Fruit fly (Drosophila melanogaster) whole organism, wandering third instar larva: ENCODE measurements around the gene DEF8.

Source experiments
- Abd-B ChIP-seq: fragments of >200 bp; optimal IDR thresholded peaks from 2 replicates; lab custom pipeline; 2017; ENCODE audit warnings: missing biosample characterization, missing genetic modification characterization
- CG32264 ChIP-seq: fragments of 200-800 bp; sonication (Bioruptor generic); optimal IDR thresholded peaks from 2 replicates; lab custom pipeline; 2016; ENCODE audit warnings: missing biosample characterization, missing genetic modification characterization
- CG9705 ChIP-seq: fragments of 200-800 bp; sonication (Bioruptor generic); optimal IDR thresholded peaks from 2 replicates; lab custom pipeline; 2018; ENCODE audit warnings: missing biosample characterization, mild to moderate bottlenecking, missing genetic modification characterization
- CrebA ChIP-seq: fragments of 200-800 bp; sonication (Bioruptor generic); optimal IDR thresholded peaks from 2 replicates; lab custom pipeline; 2016; ENCODE audit warnings: missing biosample characterization, mild to moderate bottlenecking, missing genetic modification characterization, borderline replicate concordance
- Dfd ChIP-seq: fragments of >200 bp; optimal IDR thresholded peaks from 2 replicates; lab custom pipeline; 2017; ENCODE audit warnings: missing biosample characterization, missing genetic modification characterization
- GATAd ChIP-seq: sonication (Bioruptor generic); optimal IDR thresholded peaks from 2 replicates; lab custom pipeline; 2016; ENCODE audit warnings: missing biosample characterization, missing genetic modification characterization
- HLH106 ChIP-seq: fragments of 200-800 bp; optimal IDR thresholded peaks from 3 replicates; lab custom pipeline; 2019; ENCODE audit warnings: missing biosample characterization, mild to moderate bottlenecking, missing genetic modification characterization, moderate library complexity
- Hr78 ChIP-seq: fragments of >200 bp; optimal IDR thresholded peaks from 2 replicates; lab custom pipeline; 2017; ENCODE audit warnings: missing biosample characterization, missing genetic modification characterization
- Hr83 ChIP-seq: fragments of 200-300 bp; sonication (Bioruptor generic); optimal IDR thresholded peaks from 2 replicates; lab custom pipeline; 2016; ENCODE audit warnings: missing biosample characterization, mild to moderate bottlenecking, missing genetic modification characterization, moderate library complexity; ENCODE audit not compliant: poor library complexity, severe bottlenecking
- Jra ChIP-seq: sonication (Bioruptor generic); optimal IDR thresholded peaks from 2 replicates; lab custom pipeline; 2016; ENCODE audit warnings: missing biosample characterization, missing genetic modification characterization
- Mio ChIP-seq: sonication (Bioruptor generic); optimal IDR thresholded peaks from 2 replicates; lab custom pipeline; 2016; ENCODE audit warnings: missing biosample characterization, missing genetic modification characterization
- Myc ChIP-seq: fragments of >200 bp; optimal IDR thresholded peaks from 2 replicates; lab custom pipeline; 2017
- N ChIP-seq: fragments of >200 bp; optimal IDR thresholded peaks from 2 replicates; lab custom pipeline; 2018; ENCODE audit warnings: missing biosample characterization, missing external identifiers, missing genetic modification characterization
- OdsH ChIP-seq: fragments of 200-800 bp; sonication (Bioruptor generic); optimal IDR thresholded peaks from 2 replicates; lab custom pipeline; 2016; ENCODE audit warnings: missing biosample characterization, mild to moderate bottlenecking, missing genetic modification characterization
- Rel ChIP-seq, 2 experiments: fragments of 200-800 bp; sonication (Bioruptor generic) in 1 of 2; optimal IDR thresholded peaks; 2 replicates in 1 of 2; 3 replicates in 1 of 2; lab custom pipeline; 2016 to 2019; ENCODE audit warnings: mild to moderate bottlenecking in 2 of 2, missing biosample characterization in 2 of 2, missing genetic modification characterization in 2 of 2, moderate library complexity in 1 of 2
- Sp1 ChIP-seq: fragments of 200-800 bp; sonication (Bioruptor generic); optimal IDR thresholded peaks from 3 replicates; lab custom pipeline; 2019; ENCODE audit warnings: missing biosample characterization, mild to moderate bottlenecking, missing genetic modification characterization, moderate library complexity
- Vsx2 ChIP-seq: fragments of 200-300, 225-300 bp; sonication (Bioruptor generic); optimal IDR thresholded peaks from 2 replicates; lab custom pipeline; 2018; ENCODE audit warnings: missing biosample characterization, missing genetic modification characterization; ENCODE audit not compliant: partially characterized antibody
- br ChIP-seq: fragments of 200-800 bp; sonication (Bioruptor generic); optimal IDR thresholded peaks from 2 replicates; lab custom pipeline; 2016; ENCODE audit warnings: missing biosample characterization, missing genetic modification characterization
- brk ChIP-seq: fragments of 200-800 bp; sonication (Bioruptor generic); optimal IDR thresholded peaks from 2 replicates; lab custom pipeline; 2016; ENCODE audit warnings: missing biosample characterization, mild to moderate bottlenecking, missing genetic modification characterization
- dl ChIP-seq, 2 experiments: fragments of 175-275, 200-275 bp in 1 of 2; fragments of 200-275 bp in 1 of 2; sonication (Bioruptor generic); optimal IDR thresholded peaks; lab custom pipeline; 2018; ENCODE audit warnings: mild to moderate bottlenecking in 2 of 2, missing biosample characterization in 2 of 2, missing genetic modification characterization in 2 of 2, moderate library complexity in 2 of 2; ENCODE audit not compliant: partially characterized antibody in 2 of 2, insufficient read depth in 1 of 2
- dmrt93B ChIP-seq: fragments of 200-800 bp; sonication (Bioruptor generic); optimal IDR thresholded peaks from 2 replicates; lab custom pipeline; 2018; ENCODE audit warnings: missing biosample characterization, mild to moderate bottlenecking, missing genetic modification characterization
- dsf ChIP-seq: sonication (Bioruptor generic); optimal IDR thresholded peaks from 2 replicates; lab custom pipeline; 2016; ENCODE audit warnings: missing biosample characterization, missing genetic modification characterization, borderline replicate concordance
- ey ChIP-seq: fragments of 200-800 bp; sonication (Bioruptor generic); optimal IDR thresholded peaks from 2 replicates; lab custom pipeline; 2016; ENCODE audit warnings: missing biosample characterization, missing genetic modification characterization
- foxo ChIP-seq, 2 experiments: fragments of 200-800 bp; sonication (Bioruptor generic); optimal IDR thresholded peaks; 2 replicates in 1 of 2; 3 replicates in 1 of 2; lab custom pipeline; 2016 to 2017; ENCODE audit warnings: missing biosample characterization in 2 of 2, missing genetic modification characterization in 2 of 2
- fru ChIP-seq: fragments of 200-800 bp; sonication (Bioruptor generic); optimal IDR thresholded peaks from 3 replicates; lab custom pipeline; 2016; ENCODE audit warnings: missing biosample characterization, mild to moderate bottlenecking, missing genetic modification characterization
- h ChIP-seq: fragments of 200-800 bp; sonication (Bioruptor generic); optimal IDR thresholded peaks from 3 replicates; lab custom pipeline; 2016; ENCODE audit warnings: missing biosample characterization, mild to moderate bottlenecking, missing genetic modification characterization
- jim ChIP-seq: fragments of 175-275, 200-325 bp; sonication (Bioruptor generic); optimal IDR thresholded peaks from 2 replicates; lab custom pipeline; 2016; ENCODE audit warnings: missing biosample characterization, mild to moderate bottlenecking, missing genetic modification characterization
- lola ChIP-seq: fragments of >200 bp; optimal IDR thresholded peaks from 2 replicates; lab custom pipeline; 2017; ENCODE audit warnings: missing biosample characterization, missing genetic modification characterization
- pan ChIP-seq: fragments of >200 bp; optimal IDR thresholded peaks from 2 replicates; lab custom pipeline; 2017
- psq ChIP-seq: fragments of 200-800 bp; sonication (Bioruptor generic); optimal IDR thresholded peaks from 3 replicates; lab custom pipeline; 2017; ENCODE audit warnings: missing biosample characterization, mild to moderate bottlenecking, missing genetic modification characterization, moderate library complexity
- rgr ChIP-seq: fragments of 200-800 bp; sonication (Bioruptor generic); optimal IDR thresholded peaks from 3 replicates; lab custom pipeline; 2016; ENCODE audit warnings: missing biosample characterization, mild to moderate bottlenecking, missing genetic modification characterization
- sage ChIP-seq: fragments of 200-800 bp; sonication (Bioruptor generic); optimal IDR thresholded peaks from 2 replicates; lab custom pipeline; 2016; ENCODE audit warnings: missing biosample characterization, mild to moderate bottlenecking, missing genetic modification characterization
- sv ChIP-seq: fragments of 200-800 bp; sonication (Bioruptor generic); optimal IDR thresholded peaks from 3 replicates; lab custom pipeline; 2016; ENCODE audit warnings: missing biosample characterization, missing genetic modification characterization
- tai ChIP-seq: sonication (Bioruptor generic); optimal IDR thresholded peaks from 2 replicates; lab custom pipeline; 2016; ENCODE audit warnings: missing biosample characterization, missing genetic modification characterization
- usp ChIP-seq: fragments of >200 bp; optimal IDR thresholded peaks from 2 replicates; lab custom pipeline; 2017; ENCODE audit warnings: missing biosample characterization, missing genetic modification characterization
- woc ChIP-seq: sonication (Bioruptor generic); optimal IDR thresholded peaks from 2 replicates; lab custom pipeline; 2016; ENCODE audit warnings: missing biosample characterization, mild to moderate bottlenecking, missing genetic modification characterization

Gene DEF8

DNA sequence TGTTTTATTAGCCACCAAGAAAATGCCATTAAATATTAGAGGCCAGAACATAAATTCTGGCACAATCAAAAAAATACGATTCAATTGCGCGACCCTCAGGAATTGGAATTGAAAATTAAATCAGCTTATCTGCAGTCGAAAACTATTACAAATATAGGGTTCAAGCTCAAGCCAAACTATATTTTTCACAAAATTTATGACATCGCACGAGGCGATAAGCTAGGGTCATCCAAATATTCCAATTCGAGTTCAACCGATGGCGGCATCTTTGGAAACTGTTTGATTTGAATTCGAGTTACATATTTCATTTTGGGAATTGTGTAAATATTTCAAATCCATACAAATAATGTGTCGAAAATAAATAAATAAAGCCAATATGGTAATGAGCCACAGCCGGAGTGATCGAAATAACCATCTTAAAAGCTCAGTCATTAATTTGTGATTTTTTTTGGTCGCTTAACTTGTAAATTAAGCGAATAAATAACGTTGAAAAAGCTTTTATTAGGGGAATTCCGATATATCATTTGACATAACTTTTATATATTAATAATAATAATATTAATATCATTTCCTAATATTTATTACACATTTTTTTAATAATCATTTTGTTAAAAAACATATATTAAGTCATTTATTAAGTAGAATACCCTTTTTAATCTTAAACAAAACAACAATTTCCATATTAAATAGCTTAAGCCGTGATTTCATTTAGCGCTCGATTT lies 46.8 kb upstream of the DEF8 start:
- no peak for TF ChIP-seq Mio (GFP tag; lab: Kevin White, UChicago)
- no peak for TF ChIP-seq OdsH
- no peak for TF ChIP-seq pan
- no peak for TF ChIP-seq Hr83 (GFP tag; lab: Kevin White, UChicago)
- TF ChIP-seq lola (GFP tag; lab: Kevin White, UChicago), result no peak
- no peak for TF ChIP-seq N
- TF ChIP-seq foxo (GFP tag; optimal IDR thresholded peaks at IDR 0.05; lab: Kevin White, UChicago), result no peak
- TF ChIP-seq br (GFP tag; lab: Kevin White, UChicago), result no peak
- no peak for TF ChIP-seq dmrt93B (GFP tag; lab: Kevin White, UChicago)
- TF ChIP-seq rgr (GFP tag; lab: Kevin White, UChicago), result no peak

DNA sequence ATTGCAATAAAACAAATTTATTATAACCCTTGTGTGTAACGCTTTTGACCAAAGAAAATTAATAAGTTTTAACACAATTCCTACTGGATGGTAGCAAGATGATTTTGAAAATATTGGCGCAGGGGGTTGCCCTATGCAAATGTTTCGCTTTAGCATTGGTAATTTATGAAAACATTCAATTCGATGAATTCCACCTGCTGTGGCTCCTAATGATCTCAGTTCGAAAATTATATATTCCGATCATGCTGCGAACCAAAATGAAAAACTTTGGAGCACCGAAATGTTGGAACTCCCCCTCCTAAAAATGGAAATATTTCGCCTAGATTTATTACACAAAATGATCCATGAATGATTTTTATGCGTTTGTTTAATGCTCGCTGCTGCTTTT lies 46.3 kb upstream of the DEF8 start:
- TF ChIP-seq foxo (GFP tag; optimal IDR thresholded peaks at IDR 0.05; lab: Kevin White, UChicago), result no peak
- TF ChIP-seq brk (GFP tag; lab: Kevin White, UChicago), result no peak
- TF ChIP-seq Dfd (GFP tag; lab: Kevin White, UChicago), result no peak
- TF ChIP-seq sv, result no peak
- no peak for TF ChIP-seq CG9705 (GFP tag; lab: Kevin White, UChicago)
- no peak for TF ChIP-seq Abd-B (GFP tag; lab: Kevin White, UChicago)
- no peak for TF ChIP-seq sage (GFP tag; lab: Kevin White, UChicago)
- TF ChIP-seq Hr78, result no peak
- no peak for TF ChIP-seq rgr (GFP tag; lab: Kevin White, UChicago)
- TF ChIP-seq Vsx2 (GFP tag; lab: Kevin White, UChicago), result no peak
- no peak for TF ChIP-seq GATAd
- TF ChIP-seq N, result no peak
- TF ChIP-seq Sp1 (GFP tag; lab: Kevin White, UChicago), result no peak
- no peak for TF ChIP-seq Rel (GFP tag; optimal IDR thresholded peaks at IDR 0.05; lab: Kevin White, UChicago)
- no peak for TF ChIP-seq Rel (tag; optimal IDR thresholded peaks at IDR 0.05; lab: Kevin White, UChicago)
- no peak for TF ChIP-seq br (GFP tag; lab: Kevin White, UChicago)

DNA sequence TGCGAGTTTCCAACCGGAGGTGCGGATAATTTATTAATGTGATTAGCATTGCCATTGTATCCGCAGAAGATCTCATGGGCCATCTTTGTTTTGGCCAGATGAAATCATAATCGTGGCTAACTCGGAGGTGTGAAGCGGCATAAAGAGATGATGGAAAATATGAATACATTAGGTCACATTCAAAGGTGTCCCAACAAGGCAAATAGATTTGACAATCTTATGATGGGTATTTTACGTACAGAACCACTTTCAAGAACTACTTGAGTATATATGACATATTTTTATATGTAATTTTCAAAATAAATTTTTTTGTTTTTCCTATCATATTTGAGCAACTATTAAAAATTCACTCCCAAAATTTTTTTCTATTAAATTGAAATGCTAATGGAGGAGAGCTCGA lies 43.6 kb upstream of the DEF8 start, which contains the start of gene CG17154:
TSS of gene CG17154 (plus strand) at position 301 of the 400 bp plus-strand sequence.
- TF ChIP-seq GATAd (no peak), usp (GFP tag; lab: Kevin White, UChicago) (no peak), brk (GFP tag; lab: Kevin White, UChicago) (no peak), Abd-B (GFP tag; lab: Kevin White, UChicago) (no peak), CG32264 (GFP tag; lab: Kevin White, UChicago) (no peak), ey (GFP tag; lab: Kevin White, UChicago) (no peak), Dfd (GFP tag; lab: Kevin White, UChicago) (no peak), sv (no peak), Jra (GFP tag; lab: Kevin White, UChicago) (no peak), lola (GFP tag; lab: Kevin White, UChicago) (no peak)

DNA sequence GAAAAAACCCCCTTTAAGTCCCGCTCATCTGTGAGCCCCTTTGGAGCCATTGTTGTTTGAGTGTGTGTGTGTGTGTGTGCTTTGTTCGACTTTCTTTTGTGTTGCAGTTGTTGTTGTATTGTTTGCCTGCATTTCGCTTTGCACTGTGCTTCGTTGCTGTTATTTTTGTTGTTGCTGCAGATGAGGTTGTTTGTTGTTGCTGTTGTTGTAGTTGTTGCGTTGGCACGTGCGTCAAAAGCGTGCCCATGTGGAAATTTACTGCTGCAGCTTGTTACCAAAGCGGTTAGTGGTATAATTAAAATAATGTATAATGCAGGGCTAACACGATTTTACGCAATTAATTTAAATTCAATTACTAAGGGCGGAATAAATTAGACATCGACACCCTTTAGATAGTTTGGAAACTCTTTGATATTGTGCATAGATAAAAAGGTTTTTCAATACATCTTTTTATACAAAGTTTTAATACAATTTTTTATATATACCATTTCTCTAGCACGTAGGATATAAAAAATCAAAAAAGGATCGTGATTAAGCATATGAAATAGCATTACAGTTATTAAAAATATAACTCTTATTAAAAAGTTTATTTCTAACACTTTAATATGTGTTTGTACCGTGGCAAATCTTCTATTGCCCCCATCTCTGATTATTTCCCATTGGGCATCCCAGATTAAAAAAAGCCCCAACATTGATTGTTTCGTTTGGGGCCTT lies 41.6 kb upstream of the DEF8 start:
- peak; percentile 3 for TF ChIP-seq woc (GFP tag; lab: Kevin White, UChicago)
- TF ChIP-seq brk (GFP tag; lab: Kevin White, UChicago), result no peak
- TF ChIP-seq tai (GFP tag; lab: Kevin White, UChicago), result no peak
- TF ChIP-seq dl (GFP tag; optimal IDR thresholded peaks at IDR 0.05; lab: Kevin White, UChicago; ENCODE audit: insufficient read depth in 1 of 2, partially characterized antibody in 2 of 2), result no peak
- peak in 1 of 2 experiments; percentile 23 for TF ChIP-seq foxo (GFP tag; optimal IDR thresholded peaks at IDR 0.05; lab: Kevin White, UChicago)
- no peak for TF ChIP-seq GATAd
- TF ChIP-seq OdsH, result peak; percentile 9
- TF ChIP-seq N, result no peak
- no peak for TF ChIP-seq sage (GFP tag; lab: Kevin White, UChicago)
- TF ChIP-seq pan, result no peak
- TF ChIP-seq br (GFP tag; lab: Kevin White, UChicago), result no peak
- no peak for TF ChIP-seq Hr78
- TF ChIP-seq lola (GFP tag; lab: Kevin White, UChicago), result no peak
- peak; percentile 33 for TF ChIP-seq dmrt93B (GFP tag; lab: Kevin White, UChicago)
- TF ChIP-seq Abd-B (GFP tag; lab: Kevin White, UChicago), result no peak
- no peak for TF ChIP-seq Dfd (GFP tag; lab: Kevin White, UChicago)
- no peak for TF ChIP-seq usp (GFP tag; lab: Kevin White, UChicago)
- no peak for TF ChIP-seq Rel (GFP tag; optimal IDR thresholded peaks at IDR 0.05; lab: Kevin White, UChicago)
- peak; percentile 89 for TF ChIP-seq Rel (tag; optimal IDR thresholded peaks at IDR 0.05; lab: Kevin White, UChicago)
- TF ChIP-seq Hr83 (GFP tag; lab: Kevin White, UChicago), result no peak
- no peak for TF ChIP-seq dsf (GFP tag; lab: Kevin White, UChicago)
- TF ChIP-seq jim, result no peak
- no peak for TF ChIP-seq CG32264 (GFP tag; lab: Kevin White, UChicago)
- peak; percentile 16 for TF ChIP-seq ey (GFP tag; lab: Kevin White, UChicago)
- peak; percentile 25 for TF ChIP-seq h
- TF ChIP-seq psq (GFP tag; lab: Kevin White, UChicago), result peak; percentile 90
- TF ChIP-seq Mio (GFP tag; lab: Kevin White, UChicago), result no peak
- peak; percentile 38 for TF ChIP-seq HLH106 (tag; lab: Kevin White, UChicago)
- TF ChIP-seq Myc (lab: Kevin White, UChicago), result no peak
- no peak for TF ChIP-seq sv
- TF ChIP-seq Sp1 (GFP tag; lab: Kevin White, UChicago), result peak; percentile 49
- TF ChIP-seq rgr (GFP tag; lab: Kevin White, UChicago), result peak; percentile 25
- no peak for TF ChIP-seq Vsx2 (GFP tag; lab: Kevin White, UChicago)
- peak; percentile 4 for TF ChIP-seq fru (GFP tag; lab: Kevin White, UChicago)
- no peak for TF ChIP-seq CrebA (GFP tag; lab: Kevin White, UChicago)
